Worm (Caenorhabditis elegans) whole organism, L2 larva: Measurements from ENCODE around the gene pie-1.

ENCODE experiments used
- F13H6.1 ChIP-seq: sonication (generic microtip); optimal IDR thresholded peaks from 2 replicates; lab custom pipeline; 2016; ENCODE audit warnings: missing genetic modification characterization, missing compliant biosample characterization
- R02D3.7 ChIP-seq: fragments of 150-350 bp; optimal IDR thresholded peaks from 2 replicates; lab custom pipeline; 2014; ENCODE audit warnings: missing biosample characterization, missing genetic modification characterization
- dmd-4 ChIP-seq: sonication (generic microtip); optimal IDR thresholded peaks from 2 replicates; lab custom pipeline; 2017; ENCODE audit warnings: missing biosample characterization, missing genetic modification characterization
- egl-27 ChIP-seq: sonication (generic microtip); optimal IDR thresholded peaks from 3 replicates; lab custom pipeline; 2017; ENCODE audit warnings: missing biosample characterization, missing genetic modification reagents, missing genetic modification characterization
- elt-1 ChIP-seq: fragments of 150-350 bp; optimal IDR thresholded peaks from 2 replicates; lab custom pipeline; 2014; ENCODE audit warnings: missing biosample characterization, missing genetic modification characterization
- lin-39 ChIP-seq: fragments of 150-350 bp; optimal IDR thresholded peaks from 2 replicates; lab custom pipeline; 2014; ENCODE audit warnings: missing biosample characterization, missing genetic modification reagents, missing genetic modification characterization
- snpc-4 ChIP-seq: fragments of 150-350 bp; optimal IDR thresholded peaks from 2 replicates; lab custom pipeline; 2014; ENCODE audit warnings: missing biosample characterization, missing genetic modification characterization
- unc-62 ChIP-seq: fragments of 150-350 bp; optimal IDR thresholded peaks from 2 replicates; lab custom pipeline; 2014; ENCODE audit warnings: missing biosample characterization, missing genetic modification reagents, missing genetic modification characterization
- ztf-11 ChIP-seq: sonication (generic microtip); optimal IDR thresholded peaks from 2 replicates; lab custom pipeline; 2017; ENCODE audit warnings: missing biosample characterization, missing genetic modification characterization

- no peak for TF ChIP-seq dmd-4 (tag; lab: Kevin White, UChicago)
- TF ChIP-seq egl-27 (tag; lab: Kevin White, UChicago), result no peak
- TF ChIP-seq R02D3.7 (tag; lab: Kevin White, UChicago), result no peak
- no peak for TF ChIP-seq ztf-11 (tag; lab: Kevin White, UChicago)
- TF ChIP-seq F13H6.1 (tag; lab: Kevin White, UChicago), result no peak
- TF ChIP-seq elt-1 (tag; lab: Kevin White, UChicago), result no peak
- no peak for TF ChIP-seq lin-39 (tag; lab: Kevin White, UChicago)
- TF ChIP-seq snpc-4, result no peak
- TF ChIP-seq unc-62 (GFP tag; lab: Kevin White, UChicago), result no peak
These were observed 7.4 kb downstream of the pie-1 start, which contains the start of gene Y49E10.27 for ce11 chrIII:12434104-12434503.
